Fruit fly (Drosophila melanogaster): Measurements from ENCODE around the gene SmE.

dm6 chr2L:7933186-7933585 lies 47.9 kb upstream of the SmE start:
- TF ChIP-seq CG8478 (optimal IDR thresholded peaks at IDR 0.05): no peak
- TF ChIP-seq CTCF (optimal IDR thresholded peaks at IDR 0.05): no peak

Data from S2 (cell line).